Fruit fly (Drosophila melanogaster) whole organism, embryonic: ENCODE measurements around the gene Kmn2.
A peak's percentile ranks its signal among the peaks of the same experiment; 100 is the strongest.

Experiments
- B-H2 ChIP-seq: fragments of 200-800 bp; sonication (Bioruptor generic); optimal IDR thresholded peaks from 2 replicates; lab custom pipeline; 2018; ENCODE audit warnings: missing biosample characterization, mild to moderate bottlenecking, missing genetic modification characterization
- CG10274 ChIP-seq: fragments of 200-800 bp; sonication (Bioruptor generic); optimal IDR thresholded peaks from 3 replicates; lab custom pipeline; 2017; ENCODE audit warnings: missing biosample characterization, mild to moderate bottlenecking, missing genetic modification characterization
- CG10431 ChIP-seq: fragments of 200-800 bp; sonication (Bioruptor generic); optimal IDR thresholded peaks from 3 replicates; lab custom pipeline; 2018; ENCODE audit warnings: missing biosample characterization, mild to moderate bottlenecking, missing genetic modification characterization
- CG11456 ChIP-seq: fragments of 200-800 bp; sonication (Bioruptor generic); IDR thresholded peaks from 3 replicates; pipeline ENCODE4 v1.3.6; 2022; ENCODE audit warnings: missing biosample characterization, missing genetic modification characterization
- CG12659 ChIP-seq: fragments of 200-800 bp; sonication (Bioruptor generic); optimal IDR thresholded peaks from 3 replicates; lab custom pipeline; 2017; ENCODE audit warnings: mild to moderate bottlenecking, missing biosample characterization, missing genetic modification reagents, missing genetic modification characterization
- CG13775 ChIP-seq: fragments of 200-800 bp; sonication (Bioruptor generic); optimal IDR thresholded peaks from 3 replicates; lab custom pipeline; 2017; ENCODE audit warnings: missing biosample characterization, mild to moderate bottlenecking, missing genetic modification characterization
- CG13894 ChIP-seq: fragments of 200-800 bp; sonication (Bioruptor generic); optimal IDR thresholded peaks from 3 replicates; lab custom pipeline; 2018; ENCODE audit warnings: missing biosample characterization, mild to moderate bottlenecking, missing genetic modification characterization, moderate library complexity
- CG15269 ChIP-seq: fragments of 200-800 bp; sonication (Bioruptor generic); optimal IDR thresholded peaks from 2 replicates; lab custom pipeline; 2018; ENCODE audit warnings: missing biosample characterization, mild to moderate bottlenecking, missing genetic modification characterization, moderate library complexity
- CG1647 ChIP-seq: fragments of 200-800 bp; sonication (Bioruptor generic); optimal IDR thresholded peaks from 3 replicates; lab custom pipeline; 2016; ENCODE audit warnings: missing biosample characterization, missing genetic modification characterization
- CG17186 ChIP-seq: fragments of 200-800 bp; sonication (Bioruptor generic); optimal IDR thresholded peaks from 3 replicates; lab custom pipeline; 2017; ENCODE audit warnings: missing biosample characterization, missing genetic modification reagents, missing genetic modification characterization
- CG18619 ChIP-seq: fragments of 200-800 bp; sonication (Bioruptor generic); optimal IDR thresholded peaks from 3 replicates; lab custom pipeline; 2017; ENCODE audit warnings: missing biosample characterization, mild to moderate bottlenecking, missing genetic modification characterization
- CG2120 ChIP-seq: fragments of 200-800 bp; sonication (Bioruptor generic); optimal IDR thresholded peaks from 3 replicates; lab custom pipeline; 2016; ENCODE audit warnings: missing biosample characterization, missing genetic modification characterization
- CG2875 ChIP-seq: fragments of 200-800 bp; sonication (Bioruptor generic); optimal IDR thresholded peaks from 2 replicates; lab custom pipeline; 2017; ENCODE audit warnings: missing biosample characterization, mild to moderate bottlenecking, missing genetic modification characterization, missing genetic modification reagents
- CG34376 ChIP-seq: fragments of 200-800 bp; sonication (Bioruptor generic); optimal IDR thresholded peaks from 2 replicates; lab custom pipeline; 2018; ENCODE audit warnings: missing biosample characterization, mild to moderate bottlenecking, missing genetic modification characterization
- CG34422 ChIP-seq: fragments of 200-800 bp; sonication (Bioruptor generic); IDR thresholded peaks from 3 replicates; pipeline ENCODE4 v1.3.6; 2022; ENCODE audit warnings: missing biosample characterization, missing genetic modification characterization
- CG5245 ChIP-seq: fragments of 200-800 bp; sonication (Bioruptor generic); optimal IDR thresholded peaks from 3 replicates; lab custom pipeline; 2016; ENCODE audit warnings: missing biosample characterization, missing genetic modification characterization
- CG6854 ChIP-seq: fragments of 200-800 bp; sonication (Bioruptor generic); optimal IDR thresholded peaks from 3 replicates; lab custom pipeline; 2017; ENCODE audit warnings: missing biosample characterization, mild to moderate bottlenecking, missing genetic modification characterization
- CG7928 ChIP-seq: fragments of 200-800 bp; sonication (Bioruptor generic); optimal IDR thresholded peaks from 2 replicates; lab custom pipeline; 2017; ENCODE audit warnings: missing biosample characterization, mild to moderate bottlenecking, missing genetic modification characterization
- CG7987 ChIP-seq: fragments of 200-800 bp; sonication (Bioruptor generic); optimal IDR thresholded peaks from 2 replicates; lab custom pipeline; 2018; ENCODE audit warnings: missing biosample characterization, mild to moderate bottlenecking, missing genetic modification characterization, moderate library complexity
- CG9437 ChIP-seq: fragments of 200-800 bp; sonication (Bioruptor generic); optimal IDR thresholded peaks from 2 replicates; lab custom pipeline; 2018; ENCODE audit warnings: missing biosample characterization, mild to moderate bottlenecking, missing genetic modification characterization
- Dp ChIP-seq: fragments of 200-800 bp; sonication (Bioruptor generic); optimal IDR thresholded peaks from 2 replicates; lab custom pipeline; 2018; ENCODE audit warnings: missing biosample characterization, mild to moderate bottlenecking, missing genetic modification characterization, moderate library complexity
- Ets97D ChIP-seq: fragments of 200-800 bp; sonication (Bioruptor generic); optimal IDR thresholded peaks from 3 replicates; lab custom pipeline; 2016; ENCODE audit warnings: missing biosample characterization, missing genetic modification characterization
- Fer1 ChIP-seq: fragments of 200-800 bp; sonication (Bioruptor generic); optimal IDR thresholded peaks from 2 replicates; lab custom pipeline; 2017; ENCODE audit warnings: missing biosample characterization, mild to moderate bottlenecking, missing genetic modification characterization
- Hey ChIP-seq: fragments of 200-800 bp; sonication (Bioruptor generic); optimal IDR thresholded peaks from 3 replicates; lab custom pipeline; 2018; ENCODE audit warnings: missing biosample characterization, mild to moderate bottlenecking, missing genetic modification characterization
- Hmr ChIP-seq: fragments of 200-800 bp; sonication (Bioruptor generic); optimal IDR thresholded peaks from 3 replicates; lab custom pipeline; 2017; ENCODE audit warnings: mild to moderate bottlenecking, missing biosample characterization, missing genetic modification reagents, missing genetic modification characterization
- MESR4 ChIP-seq: fragments of 200-800 bp; sonication (Bioruptor generic); optimal IDR thresholded peaks from 2 replicates; lab custom pipeline; 2018; ENCODE audit warnings: missing biosample characterization, mild to moderate bottlenecking, missing genetic modification characterization, moderate library complexity
- Opbp ChIP-seq: fragments of 200-800 bp; sonication (Bioruptor generic); IDR thresholded peaks from 3 replicates; pipeline ENCODE4 v1.3.6; 2022; ENCODE audit warnings: missing biosample characterization, missing genetic modification characterization; ENCODE audit not compliant: partially characterized antibody
- bcd ChIP-seq: fragments of 200-800 bp; sonication (Bioruptor generic); optimal IDR thresholded peaks from 2 replicates; lab custom pipeline; 2017; ENCODE audit warnings: missing biosample characterization, mild to moderate bottlenecking, missing genetic modification characterization
- bigmax ChIP-seq: fragments of 200-800 bp; sonication (Bioruptor generic); optimal IDR thresholded peaks from 2 replicates; lab custom pipeline; 2018; ENCODE audit warnings: missing biosample characterization, mild to moderate bottlenecking, missing genetic modification characterization
- bsh ChIP-seq, 2 experiments: fragments of 200-800 bp; sonication (Bioruptor generic); optimal IDR thresholded peaks; 2 replicates each; lab custom pipeline; 2017 to 2018; ENCODE audit warnings: mild to moderate bottlenecking in 2 of 2, missing biosample characterization in 2 of 2, missing genetic modification characterization in 2 of 2, moderate library complexity in 1 of 2
- btn ChIP-seq: fragments of 200-800 bp; sonication (Bioruptor generic); optimal IDR thresholded peaks from 2 replicates; lab custom pipeline; 2016; ENCODE audit warnings: missing biosample characterization, missing genetic modification characterization
- cg ChIP-seq: fragments of 200-800 bp; sonication (Bioruptor generic); optimal IDR thresholded peaks from 3 replicates; lab custom pipeline; 2019; ENCODE audit warnings: missing biosample characterization, mild to moderate bottlenecking, missing genetic modification characterization, moderate library complexity
- crc ChIP-seq: fragments of 200-800 bp; sonication (Bioruptor generic); optimal IDR thresholded peaks from 2 replicates; lab custom pipeline; 2016; ENCODE audit warnings: missing biosample characterization, missing genetic modification characterization
- dan ChIP-seq: fragments of 200-800 bp; sonication (Bioruptor generic); IDR thresholded peaks from 2 replicates; pipeline ENCODE4 v1.3.6; 2022; ENCODE audit warnings: missing biosample characterization, missing genetic modification characterization
- exex ChIP-seq: fragments of 200-800 bp; sonication (Bioruptor generic); optimal IDR thresholded peaks from 4 replicates; lab custom pipeline; 2018; ENCODE audit warnings: missing biosample characterization, mild to moderate bottlenecking, missing genetic modification characterization, moderate library complexity
- gcm2 ChIP-seq: fragments of 200-800 bp; sonication (Bioruptor generic); optimal IDR thresholded peaks from 2 replicates; lab custom pipeline; 2016; ENCODE audit warnings: missing biosample characterization, missing genetic modification characterization
- gro ChIP-seq: fragments of 200-800 bp; sonication (Bioruptor generic); optimal IDR thresholded peaks from 2 replicates; lab custom pipeline; 2016; ENCODE audit warnings: missing biosample characterization, missing genetic modification characterization
- hb ChIP-seq: fragments of 200-800 bp; sonication (Bioruptor generic); IDR thresholded peaks from 3 replicates; pipeline ENCODE4 v1.3.6; 2022; ENCODE audit warnings: missing biosample characterization, missing genetic modification characterization; ENCODE audit not compliant: partially characterized antibody
- hth ChIP-seq: fragments of >200 bp; optimal IDR thresholded peaks from 2 replicates; lab custom pipeline; 2017; ENCODE audit warnings: inconsistent platforms
- kni ChIP-seq: fragments of 200-800 bp; sonication (Bioruptor generic); optimal IDR thresholded peaks from 3 replicates; lab custom pipeline; 2017; ENCODE audit warnings: mild to moderate bottlenecking, missing biosample characterization, missing genetic modification reagents, missing genetic modification characterization
- lilli ChIP-seq: fragments of 200-800 bp; sonication (Bioruptor generic); optimal IDR thresholded peaks from 3 replicates; lab custom pipeline; 2016; ENCODE audit warnings: missing biosample characterization, missing genetic modification characterization
- lmd ChIP-seq: fragments of 200-800 bp; sonication (Bioruptor generic); IDR thresholded peaks from 2 replicates; pipeline ENCODE4 v1.3.6; 2022; ENCODE audit warnings: missing biosample characterization, missing genetic modification characterization
- org-1 ChIP-seq: fragments of 200-800 bp; sonication (Bioruptor generic); optimal IDR thresholded peaks from 2 replicates; lab custom pipeline; 2017; ENCODE audit warnings: missing biosample characterization, missing genetic modification characterization
- pb ChIP-seq: fragments of 200-800 bp; sonication (Bioruptor generic); optimal IDR thresholded peaks from 3 replicates; lab custom pipeline; 2016; ENCODE audit warnings: missing biosample characterization, missing genetic modification characterization
- pnt ChIP-seq: fragments of 200-800 bp; sonication (Bioruptor generic); optimal IDR thresholded peaks from 3 replicates; lab custom pipeline; 2016; ENCODE audit warnings: missing biosample characterization, missing genetic modification characterization
- pum ChIP-seq: fragments of 200-800 bp; sonication (Bioruptor generic); optimal IDR thresholded peaks from 2 replicates; lab custom pipeline; 2016; ENCODE audit warnings: missing biosample characterization, missing genetic modification characterization
- stwl ChIP-seq: fragments of 200-800 bp; sonication (Bioruptor generic); optimal IDR thresholded peaks from 3 replicates; lab custom pipeline; 2018; ENCODE audit warnings: missing biosample characterization, mild to moderate bottlenecking, missing genetic modification characterization, moderate library complexity
- tx ChIP-seq: fragments of 200-800 bp; sonication (Bioruptor generic); optimal IDR thresholded peaks from 2 replicates; lab custom pipeline; 2016; ENCODE audit warnings: missing biosample characterization, missing genetic modification characterization

Gene Kmn2

DNA sequence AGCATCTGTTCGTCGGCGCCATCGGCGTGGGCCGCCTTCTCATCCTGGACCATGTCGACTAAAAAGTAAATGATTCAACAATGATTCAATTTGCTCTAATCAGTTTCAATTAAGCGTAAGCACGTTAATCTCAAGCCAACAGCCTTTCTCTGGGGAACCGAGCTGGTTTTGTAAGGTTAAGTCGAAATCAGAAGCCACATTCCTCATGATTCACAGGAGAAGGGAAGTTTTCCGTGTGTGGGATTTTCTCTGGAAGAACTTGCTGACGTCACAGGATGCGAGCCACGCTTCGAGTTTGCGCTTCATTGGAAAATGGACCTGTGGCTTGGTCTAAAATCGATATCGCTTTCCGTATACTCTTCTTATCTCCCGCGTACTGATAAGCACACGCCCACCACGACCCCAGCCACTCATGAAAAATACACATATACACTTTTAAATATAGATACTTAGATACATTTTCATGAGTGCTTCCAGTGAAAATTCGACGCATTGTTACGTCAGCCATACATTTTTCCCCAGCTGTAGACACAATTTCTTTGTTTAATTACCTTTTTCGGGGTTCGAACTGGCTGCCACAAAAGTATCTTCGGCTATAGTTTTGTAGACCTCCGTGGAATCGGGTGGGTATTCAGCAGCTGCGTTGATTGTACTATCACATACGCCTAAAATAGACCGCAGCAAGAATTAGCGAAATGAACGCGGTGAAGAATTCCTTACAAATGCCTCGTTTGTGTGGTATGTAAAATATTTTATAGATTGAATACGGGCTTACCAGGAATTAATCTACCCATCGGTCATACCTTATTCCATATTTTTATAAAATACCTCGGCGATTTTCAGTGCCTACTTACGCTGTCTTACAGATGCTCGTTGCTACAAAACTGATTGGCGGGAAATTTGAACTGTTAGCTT lies 23.8 kb downstream of the Kmn2 start (continued):
- TF ChIP-seq CG1647 (GFP tag; lab: Kevin White, UChicago) (no peak), bigmax (GFP tag; lab: Kevin White, UChicago) (peak; percentile 91), CG17186 (GFP tag; lab: Kevin White, UChicago) (peak; percentile 39), CG2875 (GFP tag; lab: Kevin White, UChicago) (peak; percentile 36), CG34422 (peak; percentile 59; the same call in 1 of the 3 replicates), Hmr (peak; percentile 62), B-H2 (GFP tag; lab: Kevin White, UChicago) (peak; percentile 67), Dp (peak; percentile 100), bsh (GFP tag; optimal IDR thresholded peaks at IDR 0.05; lab: Kevin White, UChicago) (peak in 1 of 2 experiments; percentile 22), Opbp (GFP tag; lab: Robert Waterston, UW) (peak; percentile 58; the same call in 1 of the 3 replicates), CG12659 (peak; percentile 84), CG7928 (GFP tag; lab: Kevin White, UChicago) (no peak), btn (no peak), CG6854 (GFP tag; lab: Kevin White, UChicago) (peak; percentile 1), CG2120 (GFP tag; lab: Kevin White, UChicago) (peak; percentile 16), hb (GFP tag; lab: Robert Waterston, UW) (no peak), CG15269 (peak; percentile 13), Hey (tag; lab: Kevin White, UChicago) (no peak), CG34376 (GFP tag; lab: Kevin White, UChicago) (peak; percentile 86), Fer1 (peak; percentile 64), CG5245 (GFP tag; lab: Kevin White, UChicago) (no peak), lilli (GFP tag; lab: Kevin White, UChicago) (peak; percentile 43), lmd (GFP tag; lab: Robert Waterston, UW) (0 out of 2 replicates have a peak, but pooled peaks have one; percentile 6), CG7987 (GFP tag; lab: Kevin White, UChicago) (peak; percentile 36), org-1 (GFP tag; lab: Kevin White, UChicago) (no peak), tx (GFP tag; lab: Kevin White, UChicago) (peak; percentile 42), bcd (GFP tag; lab: Kevin White, UChicago) (peak; percentile 75), pnt (GFP tag; lab: Kevin White, UChicago) (peak; percentile 16), stwl (peak; percentile 71), exex (tag; lab: Kevin White, UChicago) (peak; percentile 55), gro (peak; percentile 74), CG13775 (GFP tag; lab: Kevin White, UChicago) (no peak), hth (lab: Kevin White, UChicago) (no peak), MESR4 (GFP tag; lab: Kevin White, UChicago) (peak; percentile 94), CG11456 (GFP tag; lab: Robert Waterston, UW) (no peak), Ets97D (GFP tag; lab: Kevin White, UChicago) (peak; percentile 43), dan (GFP tag; lab: Robert Waterston, UW) (no peak), gcm2 (GFP tag; lab: Kevin White, UChicago) (peak; percentile 1), CG18619 (no peak), CG10274 (GFP tag; lab: Kevin White, UChicago) (no peak), kni (GFP tag; lab: Kevin White, UChicago) (peak; percentile 57), cg (GFP tag; lab: Kevin White, UChicago) (peak; percentile 62), crc (GFP tag; lab: Kevin White, UChicago) (peak; percentile 20), pb (GFP tag; lab: Kevin White, UChicago) (peak; percentile 3), pum (GFP tag; lab: Kevin White, UChicago) (no peak), CG9437 (GFP tag; lab: Kevin White, UChicago) (peak; percentile 3), CG13894 (tag; lab: Kevin White, UChicago) (peak; percentile 86), CG10431 (GFP tag; lab: Kevin White, UChicago) (no peak)
